Worm (Caenorhabditis elegans) whole organism, L3 larva: ENCODE data around the gene tag-77.

Experiments
- ZK546.5 ChIP-seq: sonication (generic microtip); optimal IDR thresholded peaks from 2 replicates; lab custom pipeline; 2017; ENCODE audit warnings: missing biosample characterization, missing genetic modification characterization
- aly-2 ChIP-seq: fragments of 150-350 bp; optimal IDR thresholded peaks from 2 replicates; lab custom pipeline; 2014; ENCODE audit warnings: missing biosample characterization, missing genetic modification characterization
- ceh-16 ChIP-seq: sonication (generic microtip); optimal IDR thresholded peaks from 2 replicates; lab custom pipeline; 2017; ENCODE audit warnings: missing biosample characterization, missing genetic modification characterization
- ceh-28 ChIP-seq: fragments of 150-350 bp; optimal IDR thresholded peaks from 2 replicates; lab custom pipeline; 2014; ENCODE audit warnings: missing biosample characterization, missing genetic modification reagents, missing genetic modification characterization
- ceh-9 ChIP-seq: sonication (generic microtip); optimal IDR thresholded peaks from 2 replicates; lab custom pipeline; 2018; ENCODE audit warnings: missing biosample characterization, missing genetic modification characterization
- daf-12 ChIP-seq: fragments of 150-350 bp; optimal IDR thresholded peaks from 2 replicates; lab custom pipeline; 2014; ENCODE audit warnings: missing biosample characterization, missing genetic modification reagents, missing genetic modification characterization
- egl-5 ChIP-seq: fragments of 150-350 bp; optimal IDR thresholded peaks from 2 replicates; lab custom pipeline; 2017; ENCODE audit warnings: missing biosample characterization, missing genetic modification reagents, missing genetic modification characterization, inconsistent platforms
- elt-2 ChIP-seq: sonication (generic microtip); optimal IDR thresholded peaks from 2 replicates; lab custom pipeline; 2016; ENCODE audit warnings: missing genetic modification reagents, mild to moderate bottlenecking, missing genetic modification characterization, missing compliant biosample characterization
- elt-3 ChIP-seq, 3 experiments: fragments of 150-350 bp in 1 of 3; sonication (generic microtip) in 2 of 3; optimal IDR thresholded peaks; 2 replicates in 2 of 3; 4 replicates in 1 of 3; lab custom pipeline; 2014 to 2017; ENCODE audit warnings: missing biosample characterization in 3 of 3, missing genetic modification characterization in 3 of 3
- eor-1 ChIP-seq, 2 experiments: fragments of 150-350 bp; optimal IDR thresholded peaks; 2 replicates each; lab custom pipeline; 2014 to 2018; ENCODE audit warnings: missing biosample characterization in 2 of 2, missing genetic modification characterization in 2 of 2
- fkh-10 ChIP-seq: sonication (generic microtip); optimal IDR thresholded peaks from 2 replicates; lab custom pipeline; 2017; ENCODE audit warnings: missing biosample characterization, missing genetic modification reagents, missing genetic modification characterization
- fkh-2 ChIP-seq: fragments of 150-350 bp; optimal IDR thresholded peaks from 2 replicates; lab custom pipeline; 2014; ENCODE audit warnings: missing biosample characterization, missing genetic modification reagents, missing genetic modification characterization
- fos-1 ChIP-seq: fragments of 150-350 bp; optimal IDR thresholded peaks from 2 replicates; lab custom pipeline; 2014; ENCODE audit warnings: missing biosample characterization, missing genetic modification characterization
- hmg-11 ChIP-seq: sonication (generic microtip); optimal IDR thresholded peaks from 2 replicates; lab custom pipeline; 2016; ENCODE audit warnings: missing genetic modification characterization, missing compliant biosample characterization
- lin-15B ChIP-seq: fragments of 150-350 bp; optimal IDR thresholded peaks from 2 replicates; lab custom pipeline; 2014; ENCODE audit warnings: missing biosample characterization, missing genetic modification characterization
- lin-39 ChIP-seq: fragments of 150-350 bp; optimal IDR thresholded peaks from 2 replicates; lab custom pipeline; 2018; ENCODE audit warnings: missing biosample characterization, missing genetic modification reagents, missing genetic modification characterization
- lsy-12 ChIP-seq: sonication (generic microtip); optimal IDR thresholded peaks from 2 replicates; lab custom pipeline; 2016; ENCODE audit warnings: mild to moderate bottlenecking, missing genetic modification characterization, missing compliant biosample characterization
- mdl-1 ChIP-seq: fragments of 150-350 bp; optimal IDR thresholded peaks from 2 replicates; lab custom pipeline; 2014; ENCODE audit warnings: missing biosample characterization, missing genetic modification characterization
- mml-1 ChIP-seq: fragments of 150-350 bp; sonication (generic microtip); optimal IDR thresholded peaks from 3 replicates; lab custom pipeline; 2014; ENCODE audit warnings: missing biosample characterization, missing genetic modification characterization
- nfya-1 ChIP-seq: sonication (generic microtip); optimal IDR thresholded peaks from 2 replicates; lab custom pipeline; 2017; ENCODE audit warnings: missing genetic modification characterization, mild to moderate bottlenecking, missing compliant biosample characterization, antibody characterized with exemption, moderate library complexity; ENCODE audit not compliant: insufficient read depth
- nhr-12 ChIP-seq: fragments of 150-350 bp; optimal IDR thresholded peaks from 2 replicates; lab custom pipeline; 2014; ENCODE audit warnings: missing biosample characterization, missing genetic modification characterization
- nhr-23 ChIP-seq: fragments of 150-350 bp; optimal IDR thresholded peaks from 2 replicates; lab custom pipeline; 2014; ENCODE audit warnings: missing biosample characterization, missing genetic modification reagents, missing genetic modification characterization
- nhr-237 ChIP-seq: fragments of 150-350 bp; optimal IDR thresholded peaks from 2 replicates; lab custom pipeline; 2014; ENCODE audit warnings: missing biosample characterization, missing genetic modification characterization
- nhr-25 ChIP-seq: sonication (generic microtip); optimal IDR thresholded peaks from 2 replicates; lab custom pipeline; 2017; ENCODE audit warnings: missing biosample characterization, missing genetic modification characterization
- nhr-28 ChIP-seq: fragments of 150-350 bp; optimal IDR thresholded peaks from 2 replicates; lab custom pipeline; 2014; ENCODE audit warnings: missing biosample characterization, missing genetic modification characterization
- nhr-43 ChIP-seq: sonication (generic microtip); optimal IDR thresholded peaks from 2 replicates; lab custom pipeline; 2016; ENCODE audit warnings: mild to moderate bottlenecking, missing genetic modification characterization, missing compliant biosample characterization; ENCODE audit not compliant: poor library complexity, severe bottlenecking
- nhr-76 ChIP-seq: fragments of 150-350 bp; sonication (generic microtip); optimal IDR thresholded peaks from 5 replicates; lab custom pipeline; 2014; ENCODE audit warnings: missing biosample characterization, missing genetic modification characterization
- pha-4 ChIP-seq: fragments of 150-350 bp; optimal IDR thresholded peaks from 2 replicates; lab custom pipeline; 2014; ENCODE audit warnings: missing biosample characterization, missing genetic modification reagents, missing genetic modification characterization
- skn-1 ChIP-seq: fragments of 150-350 bp; optimal IDR thresholded peaks from 2 replicates; lab custom pipeline; 2014; ENCODE audit warnings: missing biosample characterization, missing genetic modification characterization
- snpc-4 ChIP-seq: fragments of 150-350 bp; optimal IDR thresholded peaks from 2 replicates; lab custom pipeline; 2014; ENCODE audit warnings: missing biosample characterization, missing genetic modification characterization
- tbx-2 ChIP-seq: sonication (generic microtip); optimal IDR thresholded peaks from 2 replicates; lab custom pipeline; 2016; ENCODE audit warnings: mild to moderate bottlenecking, missing genetic modification characterization, missing compliant biosample characterization
- unc-39 ChIP-seq: sonication (generic microtip); optimal IDR thresholded peaks from 4 replicates; lab custom pipeline; 2017; ENCODE audit warnings: missing biosample characterization, missing genetic modification characterization
- unc-62 ChIP-seq: fragments of 150-350 bp; sonication (generic microtip); optimal IDR thresholded peaks from 4 replicates; lab custom pipeline; 2014; ENCODE audit warnings: missing biosample characterization, missing genetic modification reagents, missing genetic modification characterization

The tag-77 gene

DNA sequence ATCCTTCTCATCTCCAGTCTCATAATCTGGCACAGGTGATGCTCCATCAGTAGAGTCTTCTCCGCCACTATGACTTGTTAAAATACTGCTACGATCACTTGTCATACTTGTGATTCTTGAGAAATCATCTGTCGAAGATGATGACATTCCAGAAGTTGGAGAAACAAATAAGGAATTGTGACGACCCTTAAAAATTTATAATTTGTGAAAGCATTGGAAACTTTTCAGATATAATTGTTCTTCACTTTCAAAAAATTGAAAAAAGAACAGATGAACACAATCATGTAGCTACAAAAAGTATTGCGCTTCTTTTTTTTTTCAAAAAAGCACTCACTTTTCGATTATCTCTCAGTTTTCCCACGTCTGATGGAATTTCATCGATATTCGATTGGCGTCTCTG, 4.3 kb downstream of the tag-77 start:
- TF ChIP-seq nhr-23: no peak
- TF ChIP-seq pha-4 (tag; lab: Kevin White, UChicago): no peak
- TF ChIP-seq unc-62 (GFP tag; lab: Kevin White, UChicago): no peak
- no peak for TF ChIP-seq ceh-28 (tag; lab: Kevin White, UChicago)
- no peak for TF ChIP-seq nhr-28 (tag; lab: Kevin White, UChicago)
- no peak for TF ChIP-seq elt-3 (tag; optimal IDR thresholded peaks at IDR 0.05; lab: Kevin White, UChicago)
- TF ChIP-seq elt-2: no peak
- TF ChIP-seq snpc-4: no peak
- TF ChIP-seq nhr-237 (tag; lab: Kevin White, UChicago): no peak
- no peak for TF ChIP-seq hmg-11 (tag; lab: Kevin White, UChicago)
- no peak for TF ChIP-seq unc-39 (tag; lab: Kevin White, UChicago)

DNA sequence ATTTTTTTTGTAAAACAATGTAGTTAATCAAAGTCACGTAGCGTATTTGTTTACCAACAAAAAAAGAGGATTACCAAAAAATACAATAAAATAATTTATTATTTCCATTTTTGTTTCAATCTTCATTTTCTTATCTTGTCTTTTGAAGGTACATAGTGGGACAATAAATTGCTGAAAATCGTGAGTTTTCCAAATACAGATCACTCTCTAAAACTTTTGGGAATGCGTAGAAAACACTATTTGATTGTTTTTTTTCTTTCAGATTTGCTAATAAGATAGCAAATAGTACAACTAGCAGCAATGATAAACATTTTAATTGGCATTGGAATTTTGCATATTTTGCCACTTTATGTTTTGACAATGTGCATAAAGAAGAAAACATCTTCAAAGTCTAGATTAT, 9.0 kb downstream of the tag-77 start, which contains the start of gene C28C12.1:
C28C12.1 (plus strand) TSS at position 301 of the 400 bp plus-strand sequence.
- no peak for TF ChIP-seq lin-39 (tag; lab: Kevin White, UChicago)
- TF ChIP-seq ceh-16 (tag; lab: Kevin White, UChicago): no peak
- no peak for TF ChIP-seq nhr-76 (tag; lab: Kevin White, UChicago)
- no peak for TF ChIP-seq fkh-10
- TF ChIP-seq nhr-237 (tag; lab: Kevin White, UChicago): no peak
- TF ChIP-seq unc-62 (GFP tag; lab: Kevin White, UChicago): no peak
- TF ChIP-seq nhr-28 (tag; lab: Kevin White, UChicago): no peak
- no peak for TF ChIP-seq elt-3 (tag; optimal IDR thresholded peaks at IDR 0.05; lab: Kevin White, UChicago)
- no peak for TF ChIP-seq hmg-11 (tag; lab: Kevin White, UChicago)
- TF ChIP-seq lsy-12 (tag; lab: Kevin White, UChicago): no peak
- no peak for TF ChIP-seq tbx-2
- no peak for TF ChIP-seq mdl-1 (tag; lab: Kevin White, UChicago)
- TF ChIP-seq nhr-25 (tag; lab: Kevin White, UChicago): no peak
- no peak for TF ChIP-seq fkh-2
- no peak for TF ChIP-seq egl-5 (tag; lab: Kevin White, UChicago)
- TF ChIP-seq nhr-23: no peak
- TF ChIP-seq daf-12 (tag; lab: Kevin White, UChicago): no peak
- TF ChIP-seq aly-2 (tag; lab: Kevin White, UChicago): no peak
- no peak for TF ChIP-seq snpc-4

DNA sequence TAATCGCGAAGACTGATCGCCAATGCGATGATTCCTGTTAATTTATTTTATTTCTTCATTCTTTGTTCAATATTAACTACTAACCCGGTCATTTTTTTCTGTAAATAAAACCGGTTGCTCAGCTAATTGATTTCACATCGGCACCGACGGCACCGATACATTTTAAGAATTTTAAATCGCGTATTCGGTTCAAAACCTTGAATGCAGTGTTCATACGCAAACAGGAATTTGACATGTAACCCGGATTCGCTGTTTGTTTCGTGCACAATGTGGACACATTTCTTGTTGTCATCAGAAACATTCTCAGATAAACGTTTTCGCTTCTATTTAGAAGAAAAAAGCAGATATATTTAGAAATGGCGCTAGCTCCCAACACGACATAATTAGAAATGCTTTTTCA, 10.4 kb downstream of the tag-77 start:
- TF ChIP-seq ZK546.5 (tag; lab: Kevin White, UChicago) (no peak), skn-1 (tag; lab: Kevin White, UChicago) (no peak), elt-3 (tag; optimal IDR thresholded peaks at IDR 0.05; lab: Kevin White, UChicago) (no peak), fkh-10 (no peak), ceh-9 (tag; lab: Kevin White, UChicago) (no peak), eor-1 (tag; optimal IDR thresholded peaks at IDR 0.05; lab: Kevin White, UChicago) (no peak), nhr-23 (no peak)

DNA sequence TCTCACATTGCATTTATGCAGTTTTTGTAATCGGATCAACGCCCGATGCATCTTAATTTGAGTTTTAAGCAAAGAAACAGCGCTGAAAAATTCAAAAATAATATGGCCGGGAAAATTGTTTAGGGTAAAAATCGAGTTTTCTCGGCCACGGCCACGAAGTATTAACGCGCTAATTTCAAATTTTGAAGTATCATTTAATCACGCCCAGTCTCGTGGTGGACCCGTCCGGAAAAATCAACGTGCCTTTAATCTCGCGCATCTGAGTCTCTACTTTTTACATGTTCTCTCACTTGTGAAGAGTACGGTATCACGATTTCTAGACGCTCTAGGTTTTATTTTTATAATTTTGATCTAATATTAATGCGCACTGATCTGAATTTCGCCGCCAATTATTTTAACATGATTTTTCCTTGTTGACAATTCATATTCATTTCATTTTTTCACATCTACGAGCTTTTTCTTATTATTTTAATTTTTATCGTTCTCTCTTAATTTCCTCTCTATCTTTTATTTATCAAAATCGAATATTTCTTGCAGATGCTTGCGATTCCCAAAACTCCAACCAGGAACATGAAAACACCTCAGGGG, 11.5 kb downstream of the tag-77 start, which contains the start of the genes acdh-13 and mesp-1:
acdh-13 (minus strand) TSS at position 51 of the 588 bp plus-strand sequence.
mesp-1 (plus strand) TSS at position 538 of the 588 bp plus-strand sequence.
- no peak for TF ChIP-seq nhr-12
- peak; percentile 47 for TF ChIP-seq nhr-43 (tag; lab: Kevin White, UChicago)
- TF ChIP-seq egl-5 (tag; lab: Kevin White, UChicago): peak; percentile 11
- no peak for TF ChIP-seq tbx-2
- TF ChIP-seq snpc-4: peak; percentile 52
- peak; percentile 43 for TF ChIP-seq lin-15B (tag; lab: Kevin White, UChicago)
- TF ChIP-seq nfya-1 (tag; lab: Kevin White, UChicago): peak; percentile 46
- peak; percentile 40 for TF ChIP-seq pha-4 (tag; lab: Kevin White, UChicago)
- no peak for TF ChIP-seq mml-1 (tag; lab: Kevin White, UChicago)

DNA sequence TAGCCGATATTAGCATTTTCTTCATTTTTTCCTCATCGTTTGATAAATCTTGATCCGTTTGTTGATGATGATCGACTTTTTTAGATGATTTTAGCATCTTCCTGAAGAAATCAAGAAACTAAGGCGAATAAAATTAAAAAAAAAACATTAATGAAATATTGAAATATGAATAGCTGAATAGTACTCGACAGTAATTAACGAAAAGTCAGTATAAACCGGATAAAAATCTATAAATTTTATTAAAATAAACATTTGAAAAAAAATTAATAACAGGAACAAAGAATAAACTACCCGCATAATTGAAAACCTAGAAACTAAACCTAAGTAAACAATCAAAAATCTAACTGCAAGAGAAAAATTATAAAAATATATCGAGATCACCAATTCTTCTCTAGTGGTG, 14.1 kb downstream of the tag-77 start, which contains the start of gene C28C12.12:
C28C12.12 (minus strand) TSS at position 101 of the 400 bp plus-strand sequence.
- TF ChIP-seq fkh-2 (no peak), nhr-12 (no peak), hmg-11 (tag; lab: Kevin White, UChicago) (no peak), lin-15B (tag; lab: Kevin White, UChicago) (no peak), lsy-12 (tag; lab: Kevin White, UChicago) (no peak), fos-1 (tag; lab: Kevin White, UChicago) (no peak)
